Worm (Caenorhabditis elegans) whole organism, L3 larva: ENCODE data around the gene Y97E10AR.3.

Experiments used
- R02D3.7 ChIP-seq: fragments of 150-350 bp; optimal IDR thresholded peaks from 2 replicates; lab custom pipeline; 2014; ENCODE audit warnings: missing biosample characterization, missing genetic modification characterization
- ZK546.5 ChIP-seq: sonication (generic microtip); optimal IDR thresholded peaks from 2 replicates; lab custom pipeline; 2017; ENCODE audit warnings: missing biosample characterization, missing genetic modification characterization
- aly-2 ChIP-seq: fragments of 150-350 bp; optimal IDR thresholded peaks from 2 replicates; lab custom pipeline; 2014; ENCODE audit warnings: missing biosample characterization, missing genetic modification characterization
- ama-1 ChIP-seq: fragments of 150-350 bp; optimal IDR thresholded peaks from 2 replicates; lab custom pipeline; 2018
- ceh-16 ChIP-seq: sonication (generic microtip); optimal IDR thresholded peaks from 2 replicates; lab custom pipeline; 2017; ENCODE audit warnings: missing biosample characterization, missing genetic modification characterization
- ceh-28 ChIP-seq: fragments of 150-350 bp; optimal IDR thresholded peaks from 2 replicates; lab custom pipeline; 2014; ENCODE audit warnings: missing biosample characterization, missing genetic modification reagents, missing genetic modification characterization
- ceh-82 ChIP-seq: fragments of 150-350 bp; optimal IDR thresholded peaks from 2 replicates; lab custom pipeline; 2014; ENCODE audit warnings: missing biosample characterization, missing genetic modification characterization
- ceh-9 ChIP-seq: sonication (generic microtip); optimal IDR thresholded peaks from 2 replicates; lab custom pipeline; 2018; ENCODE audit warnings: missing biosample characterization, missing genetic modification characterization
- daf-12 ChIP-seq: fragments of 150-350 bp; optimal IDR thresholded peaks from 2 replicates; lab custom pipeline; 2014; ENCODE audit warnings: missing biosample characterization, missing genetic modification reagents, missing genetic modification characterization
- egl-27 ChIP-seq: sonication (generic microtip); optimal IDR thresholded peaks from 4 replicates; lab custom pipeline; 2017; ENCODE audit warnings: missing biosample characterization, missing genetic modification reagents, missing genetic modification characterization
- egl-5 ChIP-seq: fragments of 150-350 bp; optimal IDR thresholded peaks from 2 replicates; lab custom pipeline; 2017; ENCODE audit warnings: missing biosample characterization, missing genetic modification reagents, missing genetic modification characterization, inconsistent platforms
- elt-1 ChIP-seq: fragments of 150-350 bp; optimal IDR thresholded peaks from 2 replicates; lab custom pipeline; 2014; ENCODE audit warnings: missing biosample characterization, missing genetic modification characterization
- elt-2 ChIP-seq: sonication (generic microtip); optimal IDR thresholded peaks from 2 replicates; lab custom pipeline; 2016; ENCODE audit warnings: missing genetic modification reagents, mild to moderate bottlenecking, missing genetic modification characterization, missing compliant biosample characterization
- elt-3 ChIP-seq, 3 experiments: fragments of 150-350 bp in 1 of 3; sonication (generic microtip) in 2 of 3; optimal IDR thresholded peaks; 2 replicates in 2 of 3; 4 replicates in 1 of 3; lab custom pipeline; 2014 to 2017; ENCODE audit warnings: missing biosample characterization in 3 of 3, missing genetic modification characterization in 3 of 3
- eor-1 ChIP-seq, 2 experiments: fragments of 150-350 bp; optimal IDR thresholded peaks; 2 replicates each; lab custom pipeline; 2014 to 2018; ENCODE audit warnings: missing biosample characterization in 2 of 2, missing genetic modification characterization in 2 of 2
- fkh-10 ChIP-seq: sonication (generic microtip); optimal IDR thresholded peaks from 2 replicates; lab custom pipeline; 2017; ENCODE audit warnings: missing biosample characterization, missing genetic modification reagents, missing genetic modification characterization
- fkh-2 ChIP-seq: fragments of 150-350 bp; optimal IDR thresholded peaks from 2 replicates; lab custom pipeline; 2014; ENCODE audit warnings: missing biosample characterization, missing genetic modification reagents, missing genetic modification characterization
- fos-1 ChIP-seq: fragments of 150-350 bp; optimal IDR thresholded peaks from 2 replicates; lab custom pipeline; 2014; ENCODE audit warnings: missing biosample characterization, missing genetic modification characterization
- hmg-11 ChIP-seq: sonication (generic microtip); optimal IDR thresholded peaks from 2 replicates; lab custom pipeline; 2016; ENCODE audit warnings: missing genetic modification characterization, missing compliant biosample characterization
- jun-1 ChIP-seq: fragments of 150-350 bp; optimal IDR thresholded peaks from 2 replicates; lab custom pipeline; 2014; ENCODE audit warnings: missing biosample characterization, missing genetic modification reagents, missing genetic modification characterization
- lin-15B ChIP-seq: fragments of 150-350 bp; optimal IDR thresholded peaks from 2 replicates; lab custom pipeline; 2014; ENCODE audit warnings: missing biosample characterization, missing genetic modification characterization
- lin-39 ChIP-seq: fragments of 150-350 bp; optimal IDR thresholded peaks from 2 replicates; lab custom pipeline; 2018; ENCODE audit warnings: missing biosample characterization, missing genetic modification reagents, missing genetic modification characterization
- lsy-12 ChIP-seq: sonication (generic microtip); optimal IDR thresholded peaks from 2 replicates; lab custom pipeline; 2016; ENCODE audit warnings: mild to moderate bottlenecking, missing genetic modification characterization, missing compliant biosample characterization
- mdl-1 ChIP-seq: fragments of 150-350 bp; optimal IDR thresholded peaks from 2 replicates; lab custom pipeline; 2014; ENCODE audit warnings: missing biosample characterization, missing genetic modification characterization
- mml-1 ChIP-seq: fragments of 150-350 bp; sonication (generic microtip); optimal IDR thresholded peaks from 3 replicates; lab custom pipeline; 2014; ENCODE audit warnings: missing biosample characterization, missing genetic modification characterization
- nfya-1 ChIP-seq: sonication (generic microtip); optimal IDR thresholded peaks from 2 replicates; lab custom pipeline; 2017; ENCODE audit warnings: missing genetic modification characterization, mild to moderate bottlenecking, missing compliant biosample characterization, antibody characterized with exemption, moderate library complexity; ENCODE audit not compliant: insufficient read depth
- nhr-11 ChIP-seq: fragments of 150-350 bp; optimal IDR thresholded peaks from 2 replicates; lab custom pipeline; 2014; ENCODE audit warnings: missing biosample characterization, missing genetic modification characterization
- nhr-12 ChIP-seq: fragments of 150-350 bp; optimal IDR thresholded peaks from 2 replicates; lab custom pipeline; 2014; ENCODE audit warnings: missing biosample characterization, missing genetic modification characterization
- nhr-23 ChIP-seq: fragments of 150-350 bp; optimal IDR thresholded peaks from 2 replicates; lab custom pipeline; 2014; ENCODE audit warnings: missing biosample characterization, missing genetic modification reagents, missing genetic modification characterization
- nhr-237 ChIP-seq: fragments of 150-350 bp; optimal IDR thresholded peaks from 2 replicates; lab custom pipeline; 2014; ENCODE audit warnings: missing biosample characterization, missing genetic modification characterization
- nhr-25 ChIP-seq: sonication (generic microtip); optimal IDR thresholded peaks from 2 replicates; lab custom pipeline; 2017; ENCODE audit warnings: missing biosample characterization, missing genetic modification characterization
- nhr-28 ChIP-seq: fragments of 150-350 bp; optimal IDR thresholded peaks from 2 replicates; lab custom pipeline; 2014; ENCODE audit warnings: missing biosample characterization, missing genetic modification characterization
- nhr-43 ChIP-seq: sonication (generic microtip); optimal IDR thresholded peaks from 2 replicates; lab custom pipeline; 2016; ENCODE audit warnings: mild to moderate bottlenecking, missing genetic modification characterization, missing compliant biosample characterization; ENCODE audit not compliant: poor library complexity, severe bottlenecking
- nhr-67 ChIP-seq: fragments of 150-350 bp; optimal IDR thresholded peaks from 2 replicates; lab custom pipeline; 2014; ENCODE audit warnings: missing biosample characterization, missing genetic modification characterization
- nhr-76 ChIP-seq: fragments of 150-350 bp; sonication (generic microtip); optimal IDR thresholded peaks from 5 replicates; lab custom pipeline; 2014; ENCODE audit warnings: missing biosample characterization, missing genetic modification characterization
- nhr-77 ChIP-seq: fragments of 150-350 bp; optimal IDR thresholded peaks from 2 replicates; lab custom pipeline; 2014; ENCODE audit warnings: missing biosample characterization, missing genetic modification characterization
- pha-4 ChIP-seq: fragments of 150-350 bp; optimal IDR thresholded peaks from 2 replicates; lab custom pipeline; 2014; ENCODE audit warnings: missing biosample characterization, missing genetic modification reagents, missing genetic modification characterization
- pqm-1 ChIP-seq: fragments of 150-350 bp; optimal IDR thresholded peaks from 2 replicates; lab custom pipeline; 2017; ENCODE audit warnings: missing biosample characterization, missing genetic modification characterization, inconsistent platforms
- sea-2 ChIP-seq: fragments of 150-350 bp; sonication (generic microtip); optimal IDR thresholded peaks from 4 replicates; lab custom pipeline; 2014; ENCODE audit warnings: missing biosample characterization, missing genetic modification reagents, missing genetic modification characterization
- skn-1 ChIP-seq: fragments of 150-350 bp; optimal IDR thresholded peaks from 2 replicates; lab custom pipeline; 2014; ENCODE audit warnings: missing biosample characterization, missing genetic modification characterization
- snpc-4 ChIP-seq: fragments of 150-350 bp; optimal IDR thresholded peaks from 2 replicates; lab custom pipeline; 2014; ENCODE audit warnings: missing biosample characterization, missing genetic modification characterization
- tbx-2 ChIP-seq: sonication (generic microtip); optimal IDR thresholded peaks from 2 replicates; lab custom pipeline; 2016; ENCODE audit warnings: mild to moderate bottlenecking, missing genetic modification characterization, missing compliant biosample characterization
- unc-39 ChIP-seq: sonication (generic microtip); optimal IDR thresholded peaks from 4 replicates; lab custom pipeline; 2017; ENCODE audit warnings: missing biosample characterization, missing genetic modification characterization
- unc-62 ChIP-seq: fragments of 150-350 bp; sonication (generic microtip); optimal IDR thresholded peaks from 4 replicates; lab custom pipeline; 2014; ENCODE audit warnings: missing biosample characterization, missing genetic modification reagents, missing genetic modification characterization
- zag-1 ChIP-seq: fragments of 150-350 bp; optimal IDR thresholded peaks from 2 replicates; lab custom pipeline; 2014; ENCODE audit warnings: missing biosample characterization, missing genetic modification characterization
- ztf-11 ChIP-seq: fragments of 150-350 bp; optimal IDR thresholded peaks from 2 replicates; lab custom pipeline; 2014; ENCODE audit warnings: missing biosample characterization, missing genetic modification characterization
- ztf-4 ChIP-seq: fragments of 150-350 bp; optimal IDR thresholded peaks from 2 replicates; lab custom pipeline; 2014; ENCODE audit warnings: missing biosample characterization, missing genetic modification characterization

Gene Y97E10AR.3

ce11 chrV:7980370-7980987 is 26.8 kb downstream of the Y97E10AR.3 start (continued):
- TF ChIP-seq nhr-67 (tag; lab: Kevin White, UChicago) = no peak
- TF ChIP-seq tbx-2 (tag; lab: Kevin White, UChicago) = no peak
- TF ChIP-seq skn-1 (tag; lab: Kevin White, UChicago) = no peak
- TF ChIP-seq ceh-82 = no peak
- no peak for TF ChIP-seq fos-1
- no peak for TF ChIP-seq hmg-11
- no peak for TF ChIP-seq elt-2 (tag; lab: Kevin White, UChicago)
- no peak for TF ChIP-seq R02D3.7
- TF ChIP-seq zag-1 (tag; lab: Kevin White, UChicago) = no peak
- no peak for TF ChIP-seq egl-27 (tag; lab: Kevin White, UChicago)
- peak; percentile 43 for TF ChIP-seq snpc-4 (tag; lab: Kevin White, UChicago)
- TF ChIP-seq, all 47 proteins: peak for 6

DNA sequence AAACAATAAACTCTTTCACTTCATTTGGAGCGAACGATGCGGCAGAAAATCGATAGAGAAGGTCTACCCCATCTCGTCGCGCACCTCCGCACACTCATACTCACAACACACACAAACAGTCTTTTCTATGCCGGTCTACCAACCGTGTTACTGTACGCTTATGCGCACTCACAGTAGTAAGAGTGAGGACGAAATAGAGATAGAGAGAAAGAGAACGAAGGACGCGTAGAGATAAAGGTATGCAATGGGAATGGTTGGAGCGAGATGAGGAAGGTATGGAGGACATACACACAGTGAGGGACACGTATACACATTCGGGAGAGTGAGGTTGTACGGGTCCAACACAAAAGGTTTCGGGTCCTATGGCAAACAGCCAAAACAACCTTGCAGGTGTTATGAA is 28.5 kb downstream of the Y97E10AR.3 start:
- TF ChIP-seq sea-2 (GFP tag; lab: Kevin White, UChicago) (no peak), zag-1 (tag; lab: Kevin White, UChicago) (no peak), skn-1 (tag; lab: Kevin White, UChicago) (no peak), ceh-82 (no peak), unc-39 (tag; lab: Kevin White, UChicago) (no peak), ztf-11 (no peak), lin-39 (tag; lab: Kevin White, UChicago) (peak; percentile 1), snpc-4 (tag; lab: Kevin White, UChicago) (no peak), ceh-16 (no peak), nhr-11 (no peak), fkh-2 (tag; lab: Kevin White, UChicago) (no peak), mml-1 (tag; lab: Kevin White, UChicago) (no peak), aly-2 (tag; lab: Kevin White, UChicago) (no peak), nhr-76 (tag; lab: Kevin White, UChicago) (no peak), ztf-4 (tag; lab: Kevin White, UChicago) (no peak), tbx-2 (tag; lab: Kevin White, UChicago) (no peak), pqm-1 (tag; lab: Kevin White, UChicago) (peak; percentile 12), hmg-11 (peak; percentile 32), nhr-25 (peak; percentile 93), lsy-12 (tag; lab: Kevin White, UChicago) (no peak), nhr-12 (no peak), nhr-43 (no peak), nhr-28 (tag; lab: Kevin White, UChicago) (no peak), elt-3 (tag; optimal IDR thresholded peaks at IDR 0.05; lab: Kevin White, UChicago) (no peak), nfya-1 (tag; lab: Kevin White, UChicago) (peak; percentile 32), fos-1 (no peak), fkh-10 (GFP tag; lab: Kevin White, UChicago) (no peak), egl-27 (tag; lab: Kevin White, UChicago) (no peak), egl-5 (tag; lab: Kevin White, UChicago) (no peak), pha-4 (tag; lab: Kevin White, UChicago) (peak; percentile 73), ama-1 (no peak), R02D3.7 (no peak), nhr-23 (tag; lab: Kevin White, UChicago) (peak; percentile 55), mdl-1 (no peak), daf-12 (tag; lab: Kevin White, UChicago) (no peak), eor-1 (tag; optimal IDR thresholded peaks at IDR 0.05; lab: Kevin White, UChicago) (no peak), nhr-67 (tag; lab: Kevin White, UChicago) (no peak), lin-15B (tag; lab: Kevin White, UChicago) (peak; percentile 14), nhr-237 (tag; lab: Kevin White, UChicago) (no peak), ceh-28 (tag; lab: Kevin White, UChicago) (peak; percentile 45), ceh-9 (tag; lab: Kevin White, UChicago) (no peak), elt-2 (tag; lab: Kevin White, UChicago) (peak; percentile 31), ZK546.5 (tag; lab: Kevin White, UChicago) (no peak), jun-1 (tag; lab: Kevin White, UChicago) (no peak), nhr-77 (tag; lab: Kevin White, UChicago) (no peak), unc-62 (GFP tag; lab: Kevin White, UChicago) (no peak), elt-1 (no peak)
